Worm (Caenorhabditis elegans): Measurements from ENCODE around the gene srh-48.

DNA sequence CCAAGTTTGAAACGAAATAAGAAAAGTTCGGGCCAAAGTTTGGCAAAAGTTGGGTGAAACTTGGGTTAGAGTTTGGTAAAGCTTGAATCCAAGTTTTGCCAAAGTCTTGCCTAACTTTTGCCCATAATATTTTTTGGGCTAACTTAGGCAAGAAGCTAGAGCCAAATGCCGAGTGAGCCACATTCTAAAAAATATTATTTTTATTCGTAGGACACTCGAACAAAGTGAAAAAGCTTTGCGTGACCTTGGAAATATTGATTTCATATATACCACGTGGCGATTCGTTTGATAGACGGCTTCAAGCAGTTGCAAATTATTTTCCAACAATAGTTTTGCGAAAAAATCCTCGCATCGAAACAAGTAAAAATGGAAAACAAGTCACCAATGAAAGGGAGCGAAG is 23.9 kb downstream of the srh-48 start, which contains the start of gene Y51B9A.5:
- no peak for TF ChIP-seq unc-130 (GFP tag; optimal IDR thresholded peaks at IDR 0.05)
- TF ChIP-seq unc-62 (GFP tag; optimal IDR thresholded peaks at IDR 0.05), result no peak
- no peak for TF ChIP-seq dpl-1 (GFP tag; optimal IDR thresholded peaks at IDR 0.05)
- no peak for TF ChIP-seq Y53G8AR.9 (GFP tag; conservative IDR thresholded peaks at IDR 0.05)
- TF ChIP-seq ama-1 (optimal IDR thresholded peaks at IDR 0.05), result no peak
- no peak for TF ChIP-seq ama-1 (GFP tag; optimal IDR thresholded peaks at IDR 0.05)
- TF ChIP-seq bed-2 (GFP tag; IDR thresholded peaks at IDR 0.05), result no peak
- TF ChIP-seq snpc-4 (GFP tag; optimal IDR thresholded peaks at IDR 0.05), result no peak
- TF ChIP-seq snpc-4 (tag; optimal IDR thresholded peaks at IDR 0.05), result no peak
